Fruit fly (Drosophila melanogaster) whole organism, embryonic: ENCODE measurements around the gene mnd.
A peak's percentile ranks its signal among the peaks of the same experiment; 100 is the strongest.

Experiments
- B-H2 ChIP-seq: fragments of 200-800 bp; sonication (Bioruptor generic); optimal IDR thresholded peaks from 2 replicates; lab custom pipeline; 2018; ENCODE audit warnings: missing biosample characterization, mild to moderate bottlenecking, missing genetic modification characterization
- CG12236 ChIP-seq: fragments of 200-800 bp; sonication (Bioruptor generic); optimal IDR thresholded peaks from 2 replicates; lab custom pipeline; 2016; ENCODE audit warnings: missing biosample characterization, missing genetic modification characterization
- CG15011 ChIP-seq: fragments of 200-800 bp; sonication (Bioruptor generic); optimal IDR thresholded peaks from 3 replicates; lab custom pipeline; 2018; ENCODE audit warnings: missing biosample characterization, mild to moderate bottlenecking, missing genetic modification characterization
- CG16863 ChIP-seq: fragments of 200-800 bp; sonication (Bioruptor generic); optimal IDR thresholded peaks from 3 replicates; lab custom pipeline; 2016; ENCODE audit warnings: missing biosample characterization, missing genetic modification characterization
- CG17328 ChIP-seq: fragments of 200-800 bp; sonication (Bioruptor generic); IDR thresholded peaks from 2 replicates; pipeline ENCODE4 v1.3.6; 2022; ENCODE audit warnings: missing biosample characterization, missing genetic modification characterization
- CG18262 ChIP-seq: fragments of 200-800 bp; optimal IDR thresholded peaks from 3 replicates; lab custom pipeline; 2019; ENCODE audit warnings: missing biosample characterization, mild to moderate bottlenecking, missing genetic modification characterization, moderate library complexity
- CG3281 ChIP-seq: fragments of 200-800 bp; sonication (Bioruptor generic); optimal IDR thresholded peaks from 3 replicates; lab custom pipeline; 2017; ENCODE audit warnings: missing biosample characterization, mild to moderate bottlenecking, missing genetic modification characterization
- CG3726 ChIP-seq: fragments of 200-800 bp; sonication (Bioruptor generic); IDR thresholded peaks from 3 replicates; pipeline ENCODE4, ENCODE4 v1.3.6; 2022; ENCODE audit warnings: missing biosample characterization, missing genetic modification characterization
- CG43689 ChIP-seq: fragments of 200-800 bp; sonication (Bioruptor generic); IDR thresholded peaks from 2 replicates; pipeline ENCODE4 v1.3.6; 2022; ENCODE audit warnings: missing biosample characterization, missing genetic modification characterization
- CG6683 ChIP-seq: fragments of 200-800 bp; sonication (Bioruptor generic); optimal IDR thresholded peaks from 2 replicates; lab custom pipeline; 2017; ENCODE audit warnings: missing biosample characterization, mild to moderate bottlenecking, missing genetic modification characterization, missing genetic modification reagents
- CG7271 ChIP-seq: fragments of 200-800 bp; sonication (Bioruptor generic); optimal IDR thresholded peaks from 2 replicates; lab custom pipeline; 2018; ENCODE audit warnings: missing biosample characterization, mild to moderate bottlenecking, missing genetic modification characterization, moderate library complexity
- CG7839 ChIP-seq: fragments of 200-800 bp; sonication (Bioruptor generic); optimal IDR thresholded peaks from 3 replicates; lab custom pipeline; 2018; ENCODE audit warnings: missing biosample characterization, mild to moderate bottlenecking, missing genetic modification characterization, moderate library complexity
- CG8281 ChIP-seq: fragments of 200-800 bp; sonication (Bioruptor generic); optimal IDR thresholded peaks from 2 replicates; lab custom pipeline; 2018; ENCODE audit warnings: missing biosample characterization, mild to moderate bottlenecking, missing genetic modification characterization, moderate library complexity
- CG8388 ChIP-seq: fragments of 200-800 bp; sonication (Bioruptor generic); optimal IDR thresholded peaks from 2 replicates; lab custom pipeline; 2019; ENCODE audit warnings: missing biosample characterization, mild to moderate bottlenecking, missing genetic modification characterization, moderate library complexity
- CG8924 ChIP-seq: fragments of 200-800 bp; optimal IDR thresholded peaks from 3 replicates; lab custom pipeline; 2019; ENCODE audit warnings: missing biosample characterization, mild to moderate bottlenecking, missing genetic modification characterization, moderate library complexity
- CG9817 ChIP-seq: fragments of 200-800 bp; sonication (Bioruptor generic); optimal IDR thresholded peaks from 2 replicates; lab custom pipeline; 2018; ENCODE audit warnings: missing biosample characterization, mild to moderate bottlenecking, missing genetic modification characterization, moderate library complexity
- CHES-1-like ChIP-seq: fragments of 200-800 bp; sonication (Bioruptor generic); optimal IDR thresholded peaks from 2 replicates; lab custom pipeline; 2016; ENCODE audit warnings: missing biosample characterization, missing genetic modification characterization
- Dad ChIP-seq: fragments of 200-800 bp; sonication (Bioruptor generic); optimal IDR thresholded peaks from 3 replicates; lab custom pipeline; 2016; ENCODE audit warnings: missing biosample characterization, missing genetic modification characterization
- Gug ChIP-seq: fragments of 200-800 bp; sonication (Bioruptor generic); IDR thresholded peaks from 4 replicates; pipeline ENCODE4 v1.3.6; 2022; ENCODE audit warnings: missing biosample characterization, missing genetic modification characterization
- Hmr ChIP-seq: fragments of 200-800 bp; sonication (Bioruptor generic); optimal IDR thresholded peaks from 3 replicates; lab custom pipeline; 2017; ENCODE audit warnings: mild to moderate bottlenecking, missing biosample characterization, missing genetic modification reagents, missing genetic modification characterization
- Hr39 ChIP-seq: fragments of >200 bp; optimal IDR thresholded peaks from 2 replicates; lab custom pipeline; 2017
- MBD-R2 ChIP-seq: fragments of 200-800 bp; sonication (Bioruptor generic); IDR thresholded peaks from 2 replicates; pipeline ENCODE4 v1.3.6; 2022; ENCODE audit warnings: missing biosample characterization, missing genetic modification characterization
- Mad ChIP-seq: fragments of 200-800 bp; sonication (Bioruptor generic); optimal IDR thresholded peaks from 2 replicates; lab custom pipeline; 2016; ENCODE audit warnings: missing biosample characterization, missing genetic modification characterization
- Meics ChIP-seq: fragments of 200-800 bp; sonication (Bioruptor generic); optimal IDR thresholded peaks from 2 replicates; lab custom pipeline; 2017; ENCODE audit warnings: missing biosample characterization, mild to moderate bottlenecking, missing genetic modification characterization
- Mrtf ChIP-seq: fragments of 200-800 bp; sonication (Bioruptor generic); IDR thresholded peaks from 3 replicates; pipeline ENCODE4 v1.3.6; 2022; ENCODE audit warnings: missing biosample characterization, missing genetic modification characterization
- Neu2 ChIP-seq: fragments of 200-800 bp; sonication (Bioruptor generic); optimal IDR thresholded peaks from 3 replicates; lab custom pipeline; 2016; ENCODE audit warnings: missing biosample characterization, missing genetic modification characterization, borderline replicate concordance
- Xbp1 ChIP-seq: fragments of 200-800 bp; sonication (Bioruptor generic); optimal IDR thresholded peaks from 3 replicates; lab custom pipeline; 2016; ENCODE audit warnings: missing biosample characterization, mild to moderate bottlenecking, missing genetic modification characterization
- bbx ChIP-seq: fragments of 200-800 bp; sonication (Bioruptor generic); IDR thresholded peaks from 2 replicates; pipeline ENCODE4 v1.3.6; 2022; ENCODE audit warnings: missing biosample characterization, missing genetic modification characterization; ENCODE audit not compliant: partially characterized antibody
- caup ChIP-seq: fragments of 200-800 bp; sonication (Bioruptor generic); optimal IDR thresholded peaks from 3 replicates; lab custom pipeline; 2017; ENCODE audit warnings: missing biosample characterization, mild to moderate bottlenecking, missing genetic modification characterization, moderate library complexity; ENCODE audit not compliant: severe bottlenecking
- crp ChIP-seq, 2 experiments: fragments of 200-800 bp; sonication (Bioruptor generic); optimal IDR thresholded peaks; 2 replicates in 1 of 2; 3 replicates in 1 of 2; lab custom pipeline; 2017; ENCODE audit warnings: missing biosample characterization in 2 of 2, missing genetic modification characterization in 2 of 2, mild to moderate bottlenecking in 1 of 2, moderate library complexity in 1 of 2
- esg ChIP-seq: fragments of 200-800 bp; sonication (Bioruptor generic); conservative IDR thresholded peaks from 2 replicates; pipeline ENCODE4 v1.3.6; 2022; ENCODE audit warnings: missing biosample characterization, missing genetic modification characterization
- gsb-n ChIP-seq: fragments of 200-800 bp; sonication (Bioruptor generic); optimal IDR thresholded peaks from 3 replicates; lab custom pipeline; 2018; ENCODE audit warnings: missing biosample characterization, mild to moderate bottlenecking, missing genetic modification characterization
- hb ChIP-seq: fragments of 200-800 bp; sonication (Bioruptor generic); IDR thresholded peaks from 3 replicates; pipeline ENCODE4 v1.3.6; 2022; ENCODE audit warnings: missing biosample characterization, missing genetic modification characterization; ENCODE audit not compliant: partially characterized antibody
- jumu ChIP-seq: fragments of 200-800 bp; sonication (Bioruptor generic); optimal IDR thresholded peaks from 3 replicates; lab custom pipeline; 2016; ENCODE audit warnings: missing biosample characterization, missing genetic modification characterization
- mam ChIP-seq: fragments of 200-800 bp; sonication (Bioruptor generic); optimal IDR thresholded peaks from 3 replicates; lab custom pipeline; 2016; ENCODE audit warnings: missing biosample characterization, missing genetic modification characterization
- mld ChIP-seq: fragments of 200-800 bp; sonication (Bioruptor generic); IDR thresholded peaks from 3 replicates; pipeline ENCODE4 v1.3.6; 2022; ENCODE audit warnings: missing biosample characterization, missing genetic modification characterization; ENCODE audit not compliant: partially characterized antibody
- nom ChIP-seq: fragments of 200-800 bp; sonication (Bioruptor generic); optimal IDR thresholded peaks from 2 replicates; lab custom pipeline; 2017; ENCODE audit warnings: missing biosample characterization, missing genetic modification characterization, mild to moderate bottlenecking, moderate library complexity, missing genetic modification reagents
- odd ChIP-seq: fragments of 200-800 bp; sonication (Bioruptor generic); optimal IDR thresholded peaks from 2 replicates; lab custom pipeline; 2017; ENCODE audit warnings: missing biosample characterization, mild to moderate bottlenecking, missing genetic modification characterization
- pfk ChIP-seq: fragments of 200-800 bp; sonication (Bioruptor generic); optimal IDR thresholded peaks from 2 replicates; lab custom pipeline; 2018; ENCODE audit warnings: missing biosample characterization, mild to moderate bottlenecking, missing genetic modification characterization, moderate library complexity
- pnt ChIP-seq: fragments of 200-800 bp; sonication (Bioruptor generic); optimal IDR thresholded peaks from 3 replicates; lab custom pipeline; 2016; ENCODE audit warnings: missing biosample characterization, missing genetic modification characterization
- sens ChIP-seq: fragments of 200-800 bp; sonication (Bioruptor generic); peaks from one replicate; lab custom pipeline; 2016; ENCODE audit warnings: missing biosample characterization, missing genetic modification characterization
- sisA ChIP-seq: fragments of 200-800 bp; sonication (Bioruptor generic); IDR thresholded peaks from 2 replicates; pipeline ENCODE4 v1.3.6; 2022; ENCODE audit warnings: missing biosample characterization, missing genetic modification characterization
- stc ChIP-seq: fragments of 200-800 bp; sonication (Bioruptor generic); IDR thresholded peaks from 2 replicates; pipeline ENCODE4 v1.3.6; 2022; ENCODE audit warnings: missing biosample characterization, missing genetic modification characterization
- tin ChIP-seq: fragments of 200-800 bp; sonication (Bioruptor generic); optimal IDR thresholded peaks from 3 replicates; lab custom pipeline; 2016; ENCODE audit warnings: missing biosample characterization, missing genetic modification characterization
- tll ChIP-seq, 2 experiments: fragments of 200-800 bp in 1 of 2; fragments of >200 bp in 1 of 2; sonication (Bioruptor generic) in 1 of 2; optimal IDR thresholded peaks; 2 replicates each; lab custom pipeline; 2017 to 2019; ENCODE audit warnings: missing biosample characterization in 2 of 2, missing genetic modification characterization in 2 of 2, mild to moderate bottlenecking in 1 of 2, moderate library complexity in 1 of 2
- tna ChIP-seq: fragments of 200-800 bp; sonication (Bioruptor generic); IDR thresholded peaks from 2 replicates; pipeline ENCODE4 v1.3.6; 2022; ENCODE audit warnings: missing biosample characterization, missing genetic modification characterization; ENCODE audit not compliant: partially characterized antibody
- wek ChIP-seq: fragments of 200-800 bp; sonication (Bioruptor generic); optimal IDR thresholded peaks from 3 replicates; lab custom pipeline; 2018; ENCODE audit warnings: missing biosample characterization, mild to moderate bottlenecking, missing genetic modification characterization, moderate library complexity
- yki ChIP-seq: fragments of >200 bp; optimal IDR thresholded peaks from 3 replicates; lab custom pipeline; 2018
- z ChIP-seq: fragments of 200-800 bp; sonication (Bioruptor generic); IDR thresholded peaks from 3 replicates; pipeline ENCODE4 v1.3.6; 2022; ENCODE audit warnings: missing biosample characterization, missing genetic modification characterization

Gene mnd

DNA sequence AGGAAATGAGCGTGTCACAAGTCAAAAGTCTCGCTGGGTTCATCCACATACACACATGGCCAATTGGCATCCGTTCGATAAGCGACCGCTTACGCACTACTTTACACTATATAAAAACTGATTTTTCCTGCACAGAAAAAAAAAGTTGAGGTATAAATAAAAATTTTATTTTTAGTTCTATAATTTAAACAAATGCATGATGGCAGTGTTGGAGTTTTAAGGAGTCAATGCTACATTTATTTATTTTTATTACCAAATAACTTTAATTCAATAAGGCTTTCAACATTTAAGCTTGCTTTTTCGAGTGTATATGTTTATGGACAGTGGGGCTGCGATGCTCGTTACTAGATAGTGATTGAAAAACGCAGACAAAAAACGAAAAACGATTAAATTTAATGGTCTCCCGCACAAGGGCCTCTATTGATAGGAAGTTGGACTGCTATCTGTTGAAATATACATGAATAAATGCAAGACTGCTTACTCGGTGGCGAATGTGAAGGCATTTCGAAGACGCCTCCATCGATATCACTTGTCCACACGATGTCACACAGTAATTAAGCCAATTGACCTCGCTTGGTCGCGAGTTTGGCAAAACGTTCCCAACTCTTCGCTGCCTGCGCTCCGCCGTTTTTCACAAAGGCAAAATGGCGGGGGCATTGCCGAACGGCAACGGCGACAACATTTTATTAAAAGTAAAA is 26.9 kb downstream of the mnd start (continued):
- TF ChIP-seq CG7271 (tag; lab: Kevin White, UChicago) = peak; percentile 16
- TF ChIP-seq bbx (GFP tag; lab: Robert Waterston, UW) = no peak
- no peak for TF ChIP-seq CG12236
- TF ChIP-seq esg = peak; percentile 66
- no peak for TF ChIP-seq z
- no peak for TF ChIP-seq crp (GFP tag; optimal IDR thresholded peaks at IDR 0.05; lab: Kevin White, UChicago)
- TF ChIP-seq nom (GFP tag; lab: Kevin White, UChicago) = peak; percentile 55
- TF ChIP-seq CG43689 (GFP tag; lab: Robert Waterston, UW) = peak; percentile 9; the same call in 1 of the 2 replicates
- peak; percentile 62 for TF ChIP-seq Hmr (GFP tag; lab: Kevin White, UChicago)
- no peak for TF ChIP-seq yki
- peak; percentile 77 for TF ChIP-seq Xbp1 (GFP tag; lab: Kevin White, UChicago)
- no peak for TF ChIP-seq pfk (GFP tag; lab: Kevin White, UChicago)
- TF ChIP-seq CG8388 = peak; percentile 88
- TF ChIP-seq Gug (GFP tag; lab: Robert Waterston, UW) = peak; percentile 43; the same call in 2 of the 4 replicates
- peak; percentile 80 for TF ChIP-seq sisA (GFP tag; lab: Robert Waterston, UW)
- TF ChIP-seq CG3726 (GFP tag; lab: Robert Waterston, UW) = no peak; the same call in 2 of the 3 replicates
- TF ChIP-seq CG18262 (tag; lab: Kevin White, UChicago) = peak; percentile 86
- TF ChIP-seq CG15011 = peak; percentile 65
- TF ChIP-seq tll (GFP tag; optimal IDR thresholded peaks at IDR 0.05; lab: Kevin White, UChicago) = no peak
- TF ChIP-seq pnt (GFP tag; lab: Kevin White, UChicago) = peak; percentile 38
- no peak for TF ChIP-seq Neu2 (GFP tag; lab: Kevin White, UChicago)
- TF ChIP-seq sens (GFP tag; lab: Kevin White, UChicago) = peak; percentile 90
- no peak for TF ChIP-seq Hr39
- TF ChIP-seq Mrtf (GFP tag; lab: Robert Waterston, UW) = no peak
- peak; percentile 39; the same call in 1 of the 2 replicates for TF ChIP-seq MBD-R2
- peak; percentile 75 for TF ChIP-seq CG17328
- TF ChIP-seq CHES-1-like (GFP tag; lab: Kevin White, UChicago) = no peak
- peak; percentile 57 for TF ChIP-seq stc (GFP tag; lab: Robert Waterston, UW)
- no peak for TF ChIP-seq Dad (GFP tag; lab: Kevin White, UChicago)
- peak; percentile 5 for TF ChIP-seq mam (GFP tag; lab: Kevin White, UChicago)
- TF ChIP-seq CG3281 (GFP tag; lab: Kevin White, UChicago) = peak; percentile 56
- TF ChIP-seq tna (GFP tag; lab: Robert Waterston, UW) = no peak
- TF ChIP-seq Mad (GFP tag; lab: Kevin White, UChicago) = no peak
- TF ChIP-seq hb = no peak
- peak; percentile 15 for TF ChIP-seq jumu
- TF ChIP-seq CG8281 (tag; lab: Kevin White, UChicago) = peak; percentile 47
- no peak for TF ChIP-seq wek (GFP tag; lab: Kevin White, UChicago)
- TF ChIP-seq Meics (GFP tag; lab: Kevin White, UChicago) = peak; percentile 74
- TF ChIP-seq gsb-n (tag; lab: Kevin White, UChicago) = peak; percentile 82
- TF ChIP-seq CG8924 (tag; lab: Kevin White, UChicago) = peak; percentile 89
- no peak for TF ChIP-seq mld
- TF ChIP-seq CG16863 (GFP tag; lab: Kevin White, UChicago) = peak; percentile 29
- TF ChIP-seq odd (GFP tag; lab: Kevin White, UChicago) = peak; percentile 58
- peak; percentile 55 for TF ChIP-seq CG6683 (GFP tag; lab: Kevin White, UChicago)
- TF ChIP-seq tin (GFP tag; lab: Kevin White, UChicago) = peak; percentile 65
- TF ChIP-seq B-H2 (GFP tag; lab: Kevin White, UChicago) = no peak
- TF ChIP-seq CG9817 (tag; lab: Kevin White, UChicago) = peak; percentile 68
- peak; percentile 88 for TF ChIP-seq CG7839 (tag; lab: Kevin White, UChicago)
- peak; percentile 35 for TF ChIP-seq caup (GFP tag; lab: Kevin White, UChicago)
